Worm (Caenorhabditis elegans): ENCODE data around the gene dhs-26.

ce11 chrX:3347904-3348441 lies 14.3 kb downstream of the dhs-26 start, which contains the start of gene ZK816.3:
- TF ChIP-seq skn-1 (tag; optimal IDR thresholded peaks at IDR 0.05), result peak; percentile 46
- no peak for TF ChIP-seq nhr-85 (tag)
- no peak for TF ChIP-seq pax-3 (tag; optimal IDR thresholded peaks at IDR 0.05)
- TF ChIP-seq jun-1 (tag; optimal IDR thresholded peaks at IDR 0.05), result no peak

Data from whole organism, L1 larva.